Fruit fly (Drosophila melanogaster) whole organism, embryonic: Measurements from ENCODE around the gene Lamtor5.
A peak's percentile ranks its signal among the peaks of the same experiment; 100 is the strongest.

Experiments used
- B-H2 ChIP-seq: fragments of 200-800 bp; sonication (Bioruptor generic); optimal IDR thresholded peaks from 2 replicates; lab custom pipeline; 2018; ENCODE audit warnings: missing biosample characterization, mild to moderate bottlenecking, missing genetic modification characterization
- Bteb2 ChIP-seq: fragments of 200-800 bp; sonication (Bioruptor generic); optimal IDR thresholded peaks from 2 replicates; lab custom pipeline; 2016; ENCODE audit warnings: missing biosample characterization, missing genetic modification characterization
- CG10267 ChIP-seq: fragments of 200-800 bp; sonication (Bioruptor generic); optimal IDR thresholded peaks from 2 replicates; lab custom pipeline; 2018; ENCODE audit warnings: missing biosample characterization, mild to moderate bottlenecking, missing genetic modification characterization, moderate library complexity
- CG10565 ChIP-seq: fragments of 200-800 bp; sonication (Bioruptor generic); optimal IDR thresholded peaks from 3 replicates; lab custom pipeline; 2016; ENCODE audit warnings: missing biosample characterization, mild to moderate bottlenecking, missing genetic modification characterization
- CG10654 ChIP-seq: fragments of 200-800 bp; sonication (Bioruptor generic); optimal IDR thresholded peaks from 2 replicates; lab custom pipeline; 2016; ENCODE audit warnings: missing biosample characterization, missing genetic modification characterization
- CG11093 ChIP-seq: fragments of 200-800 bp; sonication (Bioruptor generic); IDR thresholded peaks from 3 replicates; pipeline ENCODE4 v1.3.6; 2022; ENCODE audit warnings: missing biosample characterization, missing genetic modification characterization
- CG12155 ChIP-seq: fragments of 200-800 bp; sonication (Bioruptor generic); optimal IDR thresholded peaks from 3 replicates; lab custom pipeline; 2016; ENCODE audit warnings: missing biosample characterization, missing genetic modification characterization
- CG12942 ChIP-seq: fragments of 200-800 bp; sonication (Bioruptor generic); optimal IDR thresholded peaks from 3 replicates; lab custom pipeline; 2016; ENCODE audit warnings: missing biosample characterization, missing genetic modification characterization
- CG14050 ChIP-seq: fragments of 200-800 bp; sonication (Bioruptor generic); IDR thresholded peaks from 3 replicates; pipeline ENCODE4 v1.3.6; 2022; ENCODE audit warnings: missing biosample characterization, missing genetic modification characterization
- CG14667 ChIP-seq: fragments of 200-800 bp; sonication (Bioruptor generic); IDR thresholded peaks from 2 replicates; pipeline ENCODE4 v1.3.6; 2022; ENCODE audit warnings: missing biosample characterization, missing genetic modification characterization
- CG14860 ChIP-seq: fragments of 200-800 bp; sonication (Bioruptor generic); IDR thresholded peaks from 3 replicates; pipeline ENCODE4 v1.3.6; 2022; ENCODE audit warnings: missing biosample characterization, missing genetic modification characterization; ENCODE audit not compliant: partially characterized antibody
- CG18011 ChIP-seq: fragments of 200-800 bp; sonication (Bioruptor generic); optimal IDR thresholded peaks from 2 replicates; lab custom pipeline; 2017; ENCODE audit warnings: missing biosample characterization, missing genetic modification characterization, mild to moderate bottlenecking, moderate library complexity, missing genotype
- CG2129 ChIP-seq: fragments of 200-800 bp; sonication (Bioruptor generic); IDR thresholded peaks from 2 replicates; pipeline ENCODE4 v1.3.6; 2022; ENCODE audit warnings: missing biosample characterization, missing genetic modification characterization; ENCODE audit not compliant: partially characterized antibody
- CG2678 ChIP-seq: fragments of 200-800 bp; sonication (Bioruptor generic); optimal IDR thresholded peaks from 3 replicates; lab custom pipeline; 2019; ENCODE audit warnings: missing biosample characterization, mild to moderate bottlenecking, missing genetic modification characterization, moderate library complexity
- CG31388 ChIP-seq: fragments of 200-800 bp; sonication (Bioruptor generic); optimal IDR thresholded peaks from 2 replicates; lab custom pipeline; 2016; ENCODE audit warnings: missing biosample characterization, missing genetic modification characterization
- CG32772 ChIP-seq: fragments of 200-800 bp; sonication (Bioruptor generic); IDR thresholded peaks from 2 replicates; pipeline ENCODE4 v1.3.6; 2022; ENCODE audit warnings: missing biosample characterization, missing genetic modification characterization
- CG34422 ChIP-seq: fragments of 200-800 bp; sonication (Bioruptor generic); IDR thresholded peaks from 3 replicates; pipeline ENCODE4 v1.3.6; 2022; ENCODE audit warnings: missing biosample characterization, missing genetic modification characterization
- CG3726 ChIP-seq: fragments of 200-800 bp; sonication (Bioruptor generic); IDR thresholded peaks from 3 replicates; pipeline ENCODE4, ENCODE4 v1.3.6; 2022; ENCODE audit warnings: missing biosample characterization, missing genetic modification characterization
- CG4854 ChIP-seq: fragments of 200-800 bp; sonication (Bioruptor generic); optimal IDR thresholded peaks from 2 replicates; lab custom pipeline; 2016; ENCODE audit warnings: missing biosample characterization, missing genetic modification characterization, inconsistent platforms
- CG6175 ChIP-seq: fragments of 200-800 bp; sonication (Bioruptor generic); IDR thresholded peaks from 3 replicates; pipeline ENCODE4 v1.3.6; 2022; ENCODE audit warnings: missing biosample characterization, missing genetic modification characterization
- CG7963 ChIP-seq: fragments of 200-800 bp; sonication (Bioruptor generic); IDR thresholded peaks from 3 replicates; pipeline ENCODE4 v1.3.6; 2022; ENCODE audit warnings: missing biosample characterization, missing genetic modification characterization; ENCODE audit not compliant: partially characterized antibody
- CG8388 ChIP-seq: fragments of 200-800 bp; sonication (Bioruptor generic); optimal IDR thresholded peaks from 2 replicates; lab custom pipeline; 2019; ENCODE audit warnings: missing biosample characterization, mild to moderate bottlenecking, missing genetic modification characterization, moderate library complexity
- D19A ChIP-seq: fragments of 200-800 bp; optimal IDR thresholded peaks from 3 replicates; lab custom pipeline; 2019; ENCODE audit warnings: missing biosample characterization, mild to moderate bottlenecking, missing genetic modification characterization, moderate library complexity
- Eip74EF ChIP-seq, 2 experiments: fragments of 200-800 bp in 1 of 2; fragments of >200 bp in 1 of 2; sonication (Bioruptor generic) in 1 of 2; optimal IDR thresholded peaks; 2 replicates each; lab custom pipeline; 2017 to 2019; ENCODE audit warnings: missing biosample characterization in 2 of 2, missing genetic modification characterization in 2 of 2, mild to moderate bottlenecking in 1 of 2, moderate library complexity in 1 of 2
- Fer1 ChIP-seq: fragments of 200-800 bp; sonication (Bioruptor generic); optimal IDR thresholded peaks from 2 replicates; lab custom pipeline; 2017; ENCODE audit warnings: missing biosample characterization, mild to moderate bottlenecking, missing genetic modification characterization
- Fer2 ChIP-seq: fragments of 200-800 bp; sonication (Bioruptor generic); optimal IDR thresholded peaks from 2 replicates; lab custom pipeline; 2018; ENCODE audit warnings: missing biosample characterization, mild to moderate bottlenecking, missing genetic modification characterization, moderate library complexity
- Jarid2 ChIP-seq: fragments of 200-800 bp; sonication (Bioruptor generic); optimal IDR thresholded peaks from 3 replicates; lab custom pipeline; 2017; ENCODE audit warnings: mild to moderate bottlenecking, missing biosample characterization, missing genetic modification reagents, missing genetic modification characterization
- MBD-R2 ChIP-seq: fragments of 200-800 bp; sonication (Bioruptor generic); IDR thresholded peaks from 2 replicates; pipeline ENCODE4 v1.3.6; 2022; ENCODE audit warnings: missing biosample characterization, missing genetic modification characterization
- Mrtf ChIP-seq: fragments of 200-800 bp; sonication (Bioruptor generic); IDR thresholded peaks from 3 replicates; pipeline ENCODE4 v1.3.6; 2022; ENCODE audit warnings: missing biosample characterization, missing genetic modification characterization
- ase ChIP-seq: fragments of 200-800 bp; sonication (Bioruptor generic); IDR thresholded peaks from 3 replicates; pipeline ENCODE4 v1.3.6; 2022; ENCODE audit warnings: missing biosample characterization, missing genetic modification characterization
- crp ChIP-seq, 2 experiments: fragments of 200-800 bp; sonication (Bioruptor generic); optimal IDR thresholded peaks; 2 replicates in 1 of 2; 3 replicates in 1 of 2; lab custom pipeline; 2017; ENCODE audit warnings: missing biosample characterization in 2 of 2, missing genetic modification characterization in 2 of 2, mild to moderate bottlenecking in 1 of 2, moderate library complexity in 1 of 2
- da ChIP-seq: fragments of 200-800 bp; sonication (Bioruptor generic); optimal IDR thresholded peaks from 2 replicates; lab custom pipeline; 2016; ENCODE audit warnings: missing biosample characterization, missing genetic modification characterization
- dan ChIP-seq: fragments of 200-800 bp; sonication (Bioruptor generic); IDR thresholded peaks from 2 replicates; pipeline ENCODE4 v1.3.6; 2022; ENCODE audit warnings: missing biosample characterization, missing genetic modification characterization
- exex ChIP-seq: fragments of 200-800 bp; sonication (Bioruptor generic); optimal IDR thresholded peaks from 4 replicates; lab custom pipeline; 2018; ENCODE audit warnings: missing biosample characterization, mild to moderate bottlenecking, missing genetic modification characterization, moderate library complexity
- ftz-f1 ChIP-seq: fragments of 200-800 bp; sonication (Bioruptor generic); optimal IDR thresholded peaks from 2 replicates; lab custom pipeline; 2016; ENCODE audit warnings: missing biosample characterization, missing genetic modification characterization
- ken ChIP-seq: fragments of 200-800 bp; sonication (Bioruptor generic); IDR thresholded peaks from 3 replicates; pipeline ENCODE4 v1.3.6; 2022; ENCODE audit warnings: missing biosample characterization, missing genetic modification characterization
- kni ChIP-seq: fragments of 200-800 bp; sonication (Bioruptor generic); optimal IDR thresholded peaks from 3 replicates; lab custom pipeline; 2017; ENCODE audit warnings: mild to moderate bottlenecking, missing biosample characterization, missing genetic modification reagents, missing genetic modification characterization
- knrl ChIP-seq: fragments of 200-800 bp; sonication (Bioruptor generic); IDR thresholded peaks from 3 replicates; pipeline ENCODE4 v1.3.6; 2022; ENCODE audit warnings: missing biosample characterization, missing genetic modification characterization; ENCODE audit not compliant: partially characterized antibody
- lbe ChIP-seq: fragments of 200-800 bp; sonication (Bioruptor generic); optimal IDR thresholded peaks from 2 replicates; lab custom pipeline; 2016; ENCODE audit warnings: missing biosample characterization, mild to moderate bottlenecking, missing genetic modification characterization
- oc ChIP-seq: fragments of 200-800 bp; sonication (Bioruptor generic); optimal IDR thresholded peaks from 2 replicates; lab custom pipeline; 2018; ENCODE audit warnings: missing biosample characterization, mild to moderate bottlenecking, missing genetic modification characterization, moderate library complexity
- odd ChIP-seq: fragments of 200-800 bp; sonication (Bioruptor generic); optimal IDR thresholded peaks from 2 replicates; lab custom pipeline; 2017; ENCODE audit warnings: missing biosample characterization, mild to moderate bottlenecking, missing genetic modification characterization
- org-1 ChIP-seq: fragments of 200-800 bp; sonication (Bioruptor generic); optimal IDR thresholded peaks from 2 replicates; lab custom pipeline; 2017; ENCODE audit warnings: missing biosample characterization, missing genetic modification characterization
- pb ChIP-seq: fragments of 200-800 bp; sonication (Bioruptor generic); optimal IDR thresholded peaks from 3 replicates; lab custom pipeline; 2016; ENCODE audit warnings: missing biosample characterization, missing genetic modification characterization
- peb ChIP-seq: fragments of 200-800 bp; sonication (Bioruptor generic); IDR thresholded peaks from 2 replicates; pipeline ENCODE4 v1.3.6; 2022; ENCODE audit warnings: missing biosample characterization, missing genetic modification characterization
- sc ChIP-seq, 3 experiments: fragments of >200 bp in 2 of 3; fragments of 200-800 bp in 1 of 3; sonication (Bioruptor generic) in 1 of 3; optimal IDR thresholded peaks; 2 replicates in 2 of 3; 3 replicates in 1 of 3; lab custom pipeline; 2017; ENCODE audit warnings: mild to moderate bottlenecking in 1 of 3, missing biosample characterization in 1 of 3, missing genetic modification characterization in 1 of 3, missing genetic modification reagents in 1 of 3
- seq ChIP-seq: fragments of 200-800 bp; sonication (Bioruptor generic); IDR thresholded peaks from 2 replicates; pipeline ENCODE4 v1.3.6; 2022; ENCODE audit warnings: missing biosample characterization, missing genetic modification characterization
- sob ChIP-seq: fragments of 200-800 bp; sonication (Bioruptor generic); IDR thresholded peaks from 2 replicates; pipeline ENCODE4 v1.3.6; 2022; ENCODE audit warnings: missing biosample characterization, missing genetic modification characterization
- tup ChIP-seq: fragments of 200-800 bp; sonication (Bioruptor generic); optimal IDR thresholded peaks from 2 replicates; lab custom pipeline; 2016; ENCODE audit warnings: missing biosample characterization, mild to moderate bottlenecking, missing genetic modification characterization, moderate library complexity
- zfh2 ChIP-seq: fragments of 200-800 bp; sonication (Bioruptor generic); optimal IDR thresholded peaks from 2 replicates; lab custom pipeline; 2016; ENCODE audit warnings: missing biosample characterization, missing genetic modification characterization

Gene Lamtor5

dm6 chrX:1845413-1845951, 13.3 kb downstream of the Lamtor5 start (continued):
- TF ChIP-seq CG2129 (GFP tag; lab: Robert Waterston, UW) = no peak
- TF ChIP-seq dan (GFP tag; lab: Robert Waterston, UW) = no peak
- no peak for TF ChIP-seq CG14667
- peak; percentile 72 for TF ChIP-seq exex (tag; lab: Kevin White, UChicago)
- TF ChIP-seq CG14050 (GFP tag; lab: Robert Waterston, UW) = 0 out of 3 replicates have a peak, but pooled peaks have one; percentile 17
- no peak for TF ChIP-seq CG32772 (GFP tag; lab: Robert Waterston, UW)
- TF ChIP-seq CG18011 (GFP tag; lab: Kevin White, UChicago) = peak; percentile 25
- TF ChIP-seq Fer2 (tag; lab: Kevin White, UChicago) = peak; percentile 3
- TF ChIP-seq CG7963 (GFP tag; lab: Robert Waterston, UW) = no peak
- peak; percentile 67 for TF ChIP-seq Fer1
- TF ChIP-seq CG6175 (GFP tag; lab: Robert Waterston, UW) = peak; percentile 61; the same call in 1 of the 3 replicates
- no peak for TF ChIP-seq peb
- TF ChIP-seq Mrtf (GFP tag; lab: Robert Waterston, UW) = no peak
- 0 out of 3 replicates have a peak, but pooled peaks have one; percentile 25 for TF ChIP-seq CG3726 (GFP tag; lab: Robert Waterston, UW)
- no peak for TF ChIP-seq odd (GFP tag; lab: Kevin White, UChicago)
- no peak for TF ChIP-seq CG12155 (GFP tag; lab: Kevin White, UChicago)
- no peak for TF ChIP-seq Eip74EF (GFP tag; optimal IDR thresholded peaks at IDR 0.05; lab: Kevin White, UChicago)
- peak; percentile 32 for TF ChIP-seq CG10654
- no peak for TF ChIP-seq CG11093
- TF ChIP-seq CG12942 (GFP tag; lab: Kevin White, UChicago) = peak; percentile 54
- TF ChIP-seq CG10565 (GFP tag; lab: Kevin White, UChicago) = no peak
- no peak for TF ChIP-seq crp (GFP tag; optimal IDR thresholded peaks at IDR 0.05; lab: Kevin White, UChicago)
- TF ChIP-seq ken (GFP tag; lab: Robert Waterston, UW) = no peak
- TF ChIP-seq MBD-R2 = peak; percentile 26; the same call in 1 of the 2 replicates
- no peak for TF ChIP-seq lbe
- TF ChIP-seq CG34422 (GFP tag; lab: Robert Waterston, UW) = no peak
- no peak for TF ChIP-seq oc (tag; lab: Kevin White, UChicago)
- peak; percentile 60 for TF ChIP-seq org-1 (GFP tag; lab: Kevin White, UChicago)
- TF ChIP-seq B-H2 = peak; percentile 36
- peak; percentile 54 for TF ChIP-seq da
- no peak for TF ChIP-seq D19A (tag; lab: Kevin White, UChicago)
- peak; percentile 16 for TF ChIP-seq Jarid2 (GFP tag; lab: Kevin White, UChicago)
- no peak for TF ChIP-seq ftz-f1
- TF ChIP-seq CG4854 = peak; percentile 13
- peak; percentile 12 for TF ChIP-seq zfh2 (GFP tag; lab: Kevin White, UChicago)
- TF ChIP-seq ase (GFP tag; lab: Robert Waterston, UW) = no peak
- no peak for TF ChIP-seq sc (optimal IDR thresholded peaks at IDR 0.05; lab: Kevin White, UChicago)
- peak; percentile 4 for TF ChIP-seq sc (GFP tag; optimal IDR thresholded peaks at IDR 0.05; lab: Kevin White, UChicago)
- peak; percentile 68 for TF ChIP-seq CG2678 (tag; lab: Kevin White, UChicago)
- TF ChIP-seq tup (GFP tag; lab: Kevin White, UChicago) = no peak
- TF ChIP-seq pb (GFP tag; lab: Kevin White, UChicago) = no peak
- TF ChIP-seq CG31388 = no peak
- no peak for TF ChIP-seq CG14860 (GFP tag; lab: Robert Waterston, UW)
- no peak for TF ChIP-seq CG10267 (tag; lab: Kevin White, UChicago)
- TF ChIP-seq knrl = no peak
- peak; percentile 46; the same call in 1 of the 2 replicates for TF ChIP-seq sob (GFP tag; lab: Robert Waterston, UW)
- peak; percentile 22 for TF ChIP-seq Bteb2 (GFP tag; lab: Kevin White, UChicago)
- no peak for TF ChIP-seq CG8388
- TF ChIP-seq kni (GFP tag; lab: Kevin White, UChicago) = no peak
- TF ChIP-seq seq (GFP tag; lab: Robert Waterston, UW) = peak; percentile 82
